Fruit fly (Drosophila melanogaster) whole organism, embryonic: ENCODE results near the gene Eh.

Experiments used
- Antp ChIP-seq: fragments of 200-800 bp; sonication (Bioruptor generic); optimal IDR thresholded peaks from 3 replicates; lab custom pipeline; 2016; ENCODE audit warnings: missing biosample characterization, missing genetic modification characterization
- BEAF-32 ChIP-seq: fragments of 200-800 bp; sonication (Bioruptor generic); optimal IDR thresholded peaks from 3 replicates; lab custom pipeline; 2017; ENCODE audit warnings: missing biosample characterization, missing genetic modification characterization, mild to moderate bottlenecking, moderate library complexity, missing genetic modification reagents
- CG10147 ChIP-seq: fragments of 200-800 bp; sonication (Bioruptor generic); optimal IDR thresholded peaks from 2 replicates; lab custom pipeline; 2019; ENCODE audit warnings: missing biosample characterization, mild to moderate bottlenecking, missing genetic modification characterization, moderate library complexity
- CG10543 ChIP-seq: fragments of 200-800 bp; sonication (Bioruptor generic); optimal IDR thresholded peaks from 3 replicates; lab custom pipeline; 2017; ENCODE audit warnings: missing biosample characterization, mild to moderate bottlenecking, missing genetic modification characterization, moderate library complexity
- CG11504 ChIP-seq: fragments of 200-800 bp; sonication (Bioruptor generic); optimal IDR thresholded peaks from 3 replicates; lab custom pipeline; 2019; ENCODE audit warnings: missing biosample characterization, mild to moderate bottlenecking, missing genetic modification characterization, moderate library complexity
- CG15696 ChIP-seq: fragments of 200-800 bp; sonication (Bioruptor generic); optimal IDR thresholded peaks from 2 replicates; lab custom pipeline; 2019; ENCODE audit warnings: missing biosample characterization, mild to moderate bottlenecking, missing genetic modification characterization, moderate library complexity
- CG1647 ChIP-seq: fragments of 200-800 bp; sonication (Bioruptor generic); optimal IDR thresholded peaks from 3 replicates; lab custom pipeline; 2016; ENCODE audit warnings: missing biosample characterization, missing genetic modification characterization
- CG17802 ChIP-seq: fragments of 200-800 bp; sonication (Bioruptor generic); optimal IDR thresholded peaks from 2 replicates; lab custom pipeline; 2018; ENCODE audit warnings: missing biosample characterization, mild to moderate bottlenecking, missing genetic modification characterization, moderate library complexity
- CG2120 ChIP-seq: fragments of 200-800 bp; sonication (Bioruptor generic); optimal IDR thresholded peaks from 3 replicates; lab custom pipeline; 2016; ENCODE audit warnings: missing biosample characterization, missing genetic modification characterization
- CG32532 ChIP-seq: fragments of 200-800 bp; sonication (Bioruptor generic); IDR thresholded peaks from 2 replicates; pipeline ENCODE4 v1.3.6; 2022; ENCODE audit warnings: missing biosample characterization, missing genetic modification characterization
- CG33213 ChIP-seq: fragments of 200-800 bp; sonication (Bioruptor generic); optimal IDR thresholded peaks from 3 replicates; lab custom pipeline; 2016; ENCODE audit warnings: missing biosample characterization, missing genetic modification characterization
- CG42726 ChIP-seq: fragments of 200-800 bp; sonication (Bioruptor generic); IDR thresholded peaks from 2 replicates; pipeline ENCODE4 v1.3.6; 2022; ENCODE audit warnings: missing biosample characterization, missing genetic modification characterization; ENCODE audit not compliant: partially characterized antibody
- CG4424 ChIP-seq: fragments of 200-800 bp; sonication (Bioruptor generic); optimal IDR thresholded peaks from 3 replicates; lab custom pipeline; 2016; ENCODE audit warnings: missing biosample characterization, missing genetic modification characterization
- CG6689 ChIP-seq: fragments of 200-800 bp; sonication (Bioruptor generic); IDR thresholded peaks from 2 replicates; pipeline ENCODE4 v1.3.6; 2022; ENCODE audit warnings: missing biosample characterization, missing genetic modification characterization
- CG7786 ChIP-seq: fragments of 200-800 bp; sonication (Bioruptor generic); optimal IDR thresholded peaks from 2 replicates; lab custom pipeline; 2016; ENCODE audit warnings: missing biosample characterization, missing genetic modification characterization
- CG8478 ChIP-seq: fragments of >200 bp; optimal IDR thresholded peaks from 2 replicates; lab custom pipeline; 2018
- CG9797 ChIP-seq: fragments of 200-800 bp; sonication (Bioruptor generic); optimal IDR thresholded peaks from 3 replicates; lab custom pipeline; 2018; ENCODE audit warnings: missing biosample characterization, mild to moderate bottlenecking, missing genetic modification characterization
- CG9876 ChIP-seq: fragments of 200-800 bp; sonication (Bioruptor generic); optimal IDR thresholded peaks from 2 replicates; lab custom pipeline; 2016; ENCODE audit warnings: missing biosample characterization, missing genetic modification characterization
- CTCF ChIP-seq: fragments of 200-800 bp; sonication (Bioruptor generic); optimal IDR thresholded peaks from 2 replicates; lab custom pipeline; 2017; ENCODE audit warnings: missing biosample characterization, mild to moderate bottlenecking, missing genetic modification characterization, moderate library complexity
- E2f2 ChIP-seq: fragments of 200-800 bp; sonication (Bioruptor generic); IDR thresholded peaks from 2 replicates; pipeline ENCODE4 v1.3.6; 2022; ENCODE audit warnings: missing biosample characterization, missing genetic modification characterization
- HLH4C ChIP-seq: fragments of 200-800 bp; sonication (Bioruptor generic); IDR thresholded peaks from 3 replicates; pipeline ENCODE4 v1.3.6; 2022; ENCODE audit warnings: missing biosample characterization, missing genetic modification characterization; ENCODE audit not compliant: partially characterized antibody
- HmgD ChIP-seq: fragments of 200-800 bp; sonication (Bioruptor generic); optimal IDR thresholded peaks from 3 replicates; lab custom pipeline; 2016; ENCODE audit warnings: missing biosample characterization, missing genetic modification characterization
- Hr39 ChIP-seq: fragments of >200 bp; optimal IDR thresholded peaks from 2 replicates; lab custom pipeline; 2017
- Mad ChIP-seq: fragments of 200-800 bp; sonication (Bioruptor generic); optimal IDR thresholded peaks from 2 replicates; lab custom pipeline; 2016; ENCODE audit warnings: missing biosample characterization, missing genetic modification characterization
- Max ChIP-seq: fragments of 200-800 bp; sonication (Bioruptor generic); optimal IDR thresholded peaks from 2 replicates; lab custom pipeline; 2016; ENCODE audit warnings: missing biosample characterization, mild to moderate bottlenecking, missing genetic modification characterization
- Meics ChIP-seq: fragments of 200-800 bp; sonication (Bioruptor generic); optimal IDR thresholded peaks from 2 replicates; lab custom pipeline; 2017; ENCODE audit warnings: missing biosample characterization, mild to moderate bottlenecking, missing genetic modification characterization
- Nf-YA ChIP-seq: fragments of 200-800 bp; sonication (Bioruptor generic); IDR thresholded peaks from 2 replicates; pipeline ENCODE4 v1.3.6; 2022; ENCODE audit warnings: missing biosample characterization, missing genetic modification characterization
- Opbp ChIP-seq: fragments of 200-800 bp; sonication (Bioruptor generic); IDR thresholded peaks from 3 replicates; pipeline ENCODE4 v1.3.6; 2022; ENCODE audit warnings: missing biosample characterization, missing genetic modification characterization; ENCODE audit not compliant: partially characterized antibody
- Six4 ChIP-seq: fragments of 200-800 bp; sonication (Bioruptor generic); optimal IDR thresholded peaks from 2 replicates; lab custom pipeline; 2016; ENCODE audit warnings: missing biosample characterization, missing genetic modification characterization
- Sox102F ChIP-seq: fragments of 200-800 bp; sonication (Bioruptor generic); optimal IDR thresholded peaks from 2 replicates; lab custom pipeline; 2018; ENCODE audit warnings: missing biosample characterization, mild to moderate bottlenecking, missing genetic modification characterization, moderate library complexity
- ase ChIP-seq: fragments of 200-800 bp; sonication (Bioruptor generic); IDR thresholded peaks from 3 replicates; pipeline ENCODE4 v1.3.6; 2022; ENCODE audit warnings: missing biosample characterization, missing genetic modification characterization
- bbx ChIP-seq: fragments of 200-800 bp; sonication (Bioruptor generic); IDR thresholded peaks from 2 replicates; pipeline ENCODE4 v1.3.6; 2022; ENCODE audit warnings: missing biosample characterization, missing genetic modification characterization; ENCODE audit not compliant: partially characterized antibody
- bcd ChIP-seq: fragments of 200-800 bp; sonication (Bioruptor generic); optimal IDR thresholded peaks from 2 replicates; lab custom pipeline; 2017; ENCODE audit warnings: missing biosample characterization, mild to moderate bottlenecking, missing genetic modification characterization
- crp ChIP-seq, 2 experiments: fragments of 200-800 bp; sonication (Bioruptor generic); optimal IDR thresholded peaks; 2 replicates in 1 of 2; 3 replicates in 1 of 2; lab custom pipeline; 2017; ENCODE audit warnings: missing biosample characterization in 2 of 2, missing genetic modification characterization in 2 of 2, mild to moderate bottlenecking in 1 of 2, moderate library complexity in 1 of 2
- cwo ChIP-seq: fragments of 200-800 bp; sonication (Bioruptor generic); optimal IDR thresholded peaks from 3 replicates; lab custom pipeline; 2017; ENCODE audit warnings: missing biosample characterization, missing genetic modification characterization, mild to moderate bottlenecking, moderate library complexity, missing genetic modification reagents
- disco-r ChIP-seq: fragments of 200-800 bp; sonication (Bioruptor generic); optimal IDR thresholded peaks from 2 replicates; lab custom pipeline; 2016; ENCODE audit warnings: missing biosample characterization, missing genetic modification characterization
- gce ChIP-seq: fragments of 200-800 bp; sonication (Bioruptor generic); IDR thresholded peaks from 3 replicates; pipeline ENCODE4 v1.3.6; 2022; ENCODE audit warnings: missing biosample characterization, missing genetic modification characterization
- gem ChIP-seq: fragments of 200-800 bp; sonication (Bioruptor generic); optimal IDR thresholded peaks from 2 replicates; lab custom pipeline; 2019; ENCODE audit warnings: missing biosample characterization, mild to moderate bottlenecking, missing genetic modification characterization, moderate library complexity
- hb ChIP-seq: fragments of 200-800 bp; sonication (Bioruptor generic); IDR thresholded peaks from 3 replicates; pipeline ENCODE4 v1.3.6; 2022; ENCODE audit warnings: missing biosample characterization, missing genetic modification characterization; ENCODE audit not compliant: partially characterized antibody
- hkb ChIP-seq, 2 experiments: fragments of 200-800 bp in 1 of 2; fragments of >200 bp in 1 of 2; sonication (Bioruptor generic) in 1 of 2; IDR thresholded peaks in 1 of 2; optimal IDR thresholded peaks in 1 of 2; 2 replicates each; pipeline versions ENCODE4 v1.3.6 to Lab custom; 2017 to 2022; ENCODE audit warnings: missing biosample characterization in 1 of 2, missing genetic modification characterization in 1 of 2
- knrl ChIP-seq: fragments of 200-800 bp; sonication (Bioruptor generic); IDR thresholded peaks from 3 replicates; pipeline ENCODE4 v1.3.6; 2022; ENCODE audit warnings: missing biosample characterization, missing genetic modification characterization; ENCODE audit not compliant: partially characterized antibody
- lbe ChIP-seq: fragments of 200-800 bp; sonication (Bioruptor generic); optimal IDR thresholded peaks from 2 replicates; lab custom pipeline; 2016; ENCODE audit warnings: missing biosample characterization, mild to moderate bottlenecking, missing genetic modification characterization
- lola ChIP-seq, 3 experiments: fragments of >200 bp in 2 of 3; fragments of 200-800 bp in 1 of 3; sonication (Bioruptor generic) in 1 of 3; optimal IDR thresholded peaks; 2 replicates each; lab custom pipeline; 2017 to 2019; ENCODE audit warnings: missing biosample characterization in 3 of 3, missing genetic modification characterization in 3 of 3, mild to moderate bottlenecking in 1 of 3, moderate library complexity in 1 of 3
- p53 ChIP-seq: fragments of 200-800 bp; sonication (Bioruptor generic); optimal IDR thresholded peaks from 2 replicates; lab custom pipeline; 2016; ENCODE audit warnings: missing biosample characterization, missing genetic modification characterization
- pita ChIP-seq: fragments of 200-800 bp; sonication (Bioruptor generic); optimal IDR thresholded peaks from 2 replicates; lab custom pipeline; 2017; ENCODE audit warnings: missing biosample characterization, mild to moderate bottlenecking, missing genetic modification characterization
- pnt ChIP-seq: fragments of 200-800 bp; sonication (Bioruptor generic); optimal IDR thresholded peaks from 3 replicates; lab custom pipeline; 2016; ENCODE audit warnings: missing biosample characterization, missing genetic modification characterization
- ranshi ChIP-seq: fragments of 200-800 bp; sonication (Bioruptor generic); IDR thresholded peaks from 2 replicates; pipeline ENCODE4 v1.3.6; 2022; ENCODE audit warnings: missing biosample characterization, missing genetic modification characterization
- sens-2 ChIP-seq: fragments of 200-800 bp; sonication (Bioruptor generic); IDR thresholded peaks from 2 replicates; pipeline ENCODE4 v1.3.6; 2022; ENCODE audit warnings: missing biosample characterization, missing genetic modification characterization
- sob ChIP-seq: fragments of 200-800 bp; sonication (Bioruptor generic); IDR thresholded peaks from 2 replicates; pipeline ENCODE4 v1.3.6; 2022; ENCODE audit warnings: missing biosample characterization, missing genetic modification characterization
- stwl ChIP-seq: fragments of 200-800 bp; sonication (Bioruptor generic); optimal IDR thresholded peaks from 3 replicates; lab custom pipeline; 2018; ENCODE audit warnings: missing biosample characterization, mild to moderate bottlenecking, missing genetic modification characterization, moderate library complexity
- sug ChIP-seq: fragments of 200-800 bp; optimal IDR thresholded peaks from 2 replicates; lab custom pipeline; 2019; ENCODE audit warnings: missing biosample characterization, mild to moderate bottlenecking, missing genetic modification characterization, moderate library complexity

Gene Eh

DNA sequence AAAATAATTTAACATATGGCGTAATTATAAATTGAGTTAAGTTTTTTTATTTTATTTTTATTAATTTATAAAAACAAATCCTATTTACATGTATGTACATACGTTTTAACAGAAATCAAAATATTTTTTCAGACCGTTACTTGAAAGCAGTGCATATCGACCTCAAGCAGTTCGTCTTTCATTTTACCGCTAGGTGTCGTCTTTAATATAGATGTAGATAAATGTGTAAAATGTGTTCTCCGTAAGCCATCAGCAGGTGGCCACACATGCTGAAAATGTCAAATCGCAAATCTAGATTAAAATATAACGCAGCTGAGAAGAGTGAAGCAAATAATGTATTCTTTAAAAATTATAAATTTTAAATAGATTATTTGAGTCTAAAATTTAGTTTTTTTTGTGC lies 744 bp upstream of the Eh start (continued):
- TF ChIP-seq disco-r, result no peak
- no peak for TF ChIP-seq lbe (GFP tag; lab: Kevin White, UChicago)
- no peak for TF ChIP-seq gce
- TF ChIP-seq Max, result no peak
- peak; percentile 71 for TF ChIP-seq CG42726
- TF ChIP-seq Meics (GFP tag; lab: Kevin White, UChicago), result no peak
- TF ChIP-seq lola (GFP tag; optimal IDR thresholded peaks at IDR 0.05; lab: Kevin White, UChicago), result no peak
- no peak for TF ChIP-seq pnt
- peak; percentile 62 for TF ChIP-seq CG17802
- TF ChIP-seq CTCF (GFP tag; lab: Kevin White, UChicago), result peak; percentile 95
- no peak for TF ChIP-seq CG2120 (GFP tag; lab: Kevin White, UChicago)
- no peak for TF ChIP-seq ase
- TF ChIP-seq CG10543, result no peak
- TF ChIP-seq CG32532, result no peak; the same call in 1 of the 2 replicates
- TF ChIP-seq BEAF-32 (GFP tag; lab: Kevin White, UChicago), result no peak
- TF ChIP-seq Mad (GFP tag; lab: Kevin White, UChicago), result no peak
- TF ChIP-seq gem, result peak; percentile 18
- no peak for TF ChIP-seq cwo (GFP tag; lab: Kevin White, UChicago)
- no peak for TF ChIP-seq CG4424 (GFP tag; lab: Kevin White, UChicago)
- peak; percentile 65; the same call in 2 of the 3 replicates for TF ChIP-seq knrl (GFP tag; lab: Robert Waterston, UW)
- no peak for TF ChIP-seq CG8478 (lab: Kevin White, UChicago)
- TF ChIP-seq HmgD (GFP tag; lab: Kevin White, UChicago), result peak; percentile 28
- TF ChIP-seq CG15696 (tag; lab: Kevin White, UChicago), result no peak
- no peak for TF ChIP-seq CG1647
- TF ChIP-seq stwl (tag; lab: Kevin White, UChicago), result peak; percentile 96
- TF ChIP-seq CG7786 (GFP tag; lab: Kevin White, UChicago), result no peak
- no peak for TF ChIP-seq sob
- no peak for TF ChIP-seq Six4
- no peak for TF ChIP-seq p53
- peak; percentile 46 for TF ChIP-seq CG11504
- no peak for TF ChIP-seq hkb (optimal IDR thresholded peaks at IDR 0.05; lab: Kevin White, UChicago)
- TF ChIP-seq hkb (GFP tag; IDR thresholded peaks at IDR 0.05; lab: Robert Waterston, UW), result no peak
- TF ChIP-seq ranshi (GFP tag; lab: Robert Waterston, UW), result no peak
- peak; percentile 15; the same call in 1 of the 3 replicates for TF ChIP-seq HLH4C
- no peak for TF ChIP-seq sens-2 (GFP tag; lab: Robert Waterston, UW)
- no peak for TF ChIP-seq CG9797
- peak; percentile 69; the same call in 2 of the 3 replicates for TF ChIP-seq Opbp (GFP tag; lab: Robert Waterston, UW)
- no peak for TF ChIP-seq CG10147
- peak; percentile 48; the same call in 1 of the 2 replicates for TF ChIP-seq bbx (GFP tag; lab: Robert Waterston, UW)
- TF ChIP-seq bcd (GFP tag; lab: Kevin White, UChicago), result peak; percentile 19
- peak; percentile 6 for TF ChIP-seq pita (GFP tag; lab: Kevin White, UChicago)
- TF ChIP-seq CG9876 (GFP tag; lab: Kevin White, UChicago), result no peak
- no peak for TF ChIP-seq CG6689 (GFP tag; lab: Robert Waterston, UW)
- no peak for TF ChIP-seq sug
- peak; percentile 51; the same call in 2 of the 3 replicates for TF ChIP-seq hb (GFP tag; lab: Robert Waterston, UW)
- TF ChIP-seq E2f2 (GFP tag; lab: Robert Waterston, UW), result no peak
- no peak for TF ChIP-seq Sox102F (GFP tag; lab: Kevin White, UChicago)
- no peak for TF ChIP-seq Nf-YA (GFP tag; lab: Robert Waterston, UW)
- TF ChIP-seq CG33213 (GFP tag; lab: Kevin White, UChicago), result no peak
- no peak for TF ChIP-seq Antp (GFP tag; lab: Kevin White, UChicago)
- TF ChIP-seq crp (GFP tag; optimal IDR thresholded peaks at IDR 0.05; lab: Kevin White, UChicago), result no peak
- TF ChIP-seq Hr39, result no peak
